Worm (Caenorhabditis elegans) whole organism, L4/young adult: Measurements from ENCODE around the gene F56C3.1.
"Not testable (repeated sequence)": the region's sequence is repeated elsewhere in the genome, so short reads cannot be mapped to it uniquely, and the experiment has no call there.

Experiments
- W03F9.2 ChIP-seq: fragments of 150-350 bp; optimal IDR thresholded peaks from 2 replicates; lab custom pipeline; 2014; ENCODE audit warnings: missing biosample characterization, missing genetic modification characterization
- dao-5 ChIP-seq: sonication (generic microtip); optimal IDR thresholded peaks from 2 replicates; lab custom pipeline; 2016; ENCODE audit warnings: missing genotype, missing genetic modification characterization, moderate library complexity, missing compliant biosample characterization
- him-1 ChIP-seq: sonication (generic microtip); optimal IDR thresholded peaks from 2 replicates; lab custom pipeline; 2016; ENCODE audit warnings: missing genotype, missing genetic modification reagents, missing genetic modification characterization, missing compliant biosample characterization

The F56C3.1 gene

DNA sequence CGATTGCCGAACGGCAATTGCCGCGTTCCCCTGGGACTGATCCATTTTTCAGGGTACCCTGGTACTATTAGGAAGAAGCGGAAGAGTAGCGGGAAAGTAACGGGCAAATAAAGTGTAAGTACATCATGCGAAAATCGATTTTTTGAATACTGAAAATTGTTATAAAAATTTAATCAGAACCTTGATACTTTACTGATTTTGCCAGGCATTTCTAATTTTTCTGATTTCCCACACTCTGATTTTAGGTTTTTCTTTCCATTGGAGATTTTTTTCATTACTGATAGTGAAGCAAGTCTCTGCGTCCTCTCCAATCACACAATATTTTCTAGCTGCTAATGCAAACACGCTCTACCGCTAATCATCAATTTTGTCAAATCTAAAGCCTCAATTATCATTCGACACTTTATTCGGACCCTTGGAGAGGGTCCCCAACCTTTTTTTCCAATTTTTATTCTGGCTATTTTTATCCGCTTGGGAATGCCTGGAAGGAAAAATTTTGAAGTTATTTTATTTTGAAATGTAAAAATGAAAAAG is 32.1 kb downstream of the F56C3.1 start, which contains the start of gene F19G12.9:
Gene F19G12.9, plus strand, starts transcription at position 51 of the 534 bp plus-strand sequence.
- no peak for TF ChIP-seq him-1 (tag; lab: Kevin White, UChicago)
- no peak for TF ChIP-seq dao-5 (tag; lab: Kevin White, UChicago)
- TF ChIP-seq W03F9.2 (tag; lab: Kevin White, UChicago), result no peak

DNA sequence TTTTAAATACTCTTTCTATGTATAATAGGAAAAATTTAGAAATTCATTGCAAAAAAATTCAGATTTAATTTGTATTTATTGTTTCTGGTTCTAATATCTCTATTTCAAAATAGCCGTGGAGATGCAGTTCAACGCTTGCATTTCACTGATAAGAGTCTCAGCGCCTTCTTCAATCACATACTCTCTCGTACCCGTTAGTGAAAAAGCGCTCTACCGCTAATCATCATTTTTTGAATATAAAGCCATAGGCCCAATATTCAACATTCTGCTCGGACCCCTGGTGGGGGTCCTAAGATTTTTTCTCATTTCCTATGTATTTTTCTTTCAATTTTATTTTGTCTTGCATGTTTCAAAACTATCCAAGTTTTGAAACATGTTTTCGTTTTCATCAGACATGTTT is 33.4 kb downstream of the F56C3.1 start:
- no peak for TF ChIP-seq him-1 (tag; lab: Kevin White, UChicago)
- TF ChIP-seq dao-5 (tag; lab: Kevin White, UChicago), result no peak
- TF ChIP-seq W03F9.2 (tag; lab: Kevin White, UChicago), result no peak

DNA sequence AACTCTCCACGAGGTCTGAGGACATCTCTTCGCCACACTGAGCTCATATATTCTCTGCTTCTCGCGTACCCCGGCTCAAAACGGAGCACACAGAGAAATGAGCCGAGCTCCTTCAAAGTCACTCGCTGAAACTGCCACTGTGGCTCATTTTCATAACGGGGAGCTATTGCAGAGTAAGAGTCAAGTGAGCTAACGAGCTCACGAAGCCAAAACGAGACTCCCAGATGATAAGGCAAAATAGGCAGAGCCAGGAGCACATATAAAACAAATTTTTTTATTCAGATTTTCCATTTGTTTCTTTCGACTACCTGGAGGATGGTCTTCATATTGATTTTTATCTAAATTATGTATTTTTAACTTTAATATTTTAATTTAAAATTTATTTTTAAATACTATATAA is 37.4 kb downstream of the F56C3.1 start, which contains the start of gene F19G12.3:
Gene F19G12.3, plus strand, starts transcription at position 301 of the 400 bp plus-strand sequence.
- no peak for TF ChIP-seq W03F9.2 (tag; lab: Kevin White, UChicago)
- no peak for TF ChIP-seq him-1 (tag; lab: Kevin White, UChicago)
- no peak for TF ChIP-seq dao-5 (tag; lab: Kevin White, UChicago)

DNA sequence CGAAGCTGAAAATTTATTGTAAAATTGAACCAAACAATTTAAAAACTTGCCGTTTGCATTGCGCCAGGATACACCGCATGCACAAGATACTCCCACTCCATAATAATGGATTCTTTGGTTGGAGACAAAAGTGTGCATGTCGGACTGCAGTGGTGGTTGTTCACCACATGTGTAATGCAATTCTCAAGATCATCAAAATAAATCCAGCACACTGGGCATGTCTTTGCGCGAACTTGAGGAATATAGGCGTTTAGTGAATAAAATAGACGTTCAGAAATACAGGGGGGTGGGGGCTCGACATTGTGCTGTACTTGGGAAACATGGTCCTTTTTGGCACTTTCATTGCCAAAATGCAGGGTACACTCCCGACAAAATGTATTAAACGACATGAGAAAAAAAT is 39.3 kb downstream of the F56C3.1 start, which contains the start of gene F19G12.11:
Gene F19G12.11, minus strand, starts transcription at position 101 of the 400 bp plus-strand sequence.
- TF ChIP-seq W03F9.2 (tag; lab: Kevin White, UChicago), result no peak
- TF ChIP-seq dao-5 (tag; lab: Kevin White, UChicago), result no peak
- TF ChIP-seq him-1 (tag; lab: Kevin White, UChicago), result no peak

DNA sequence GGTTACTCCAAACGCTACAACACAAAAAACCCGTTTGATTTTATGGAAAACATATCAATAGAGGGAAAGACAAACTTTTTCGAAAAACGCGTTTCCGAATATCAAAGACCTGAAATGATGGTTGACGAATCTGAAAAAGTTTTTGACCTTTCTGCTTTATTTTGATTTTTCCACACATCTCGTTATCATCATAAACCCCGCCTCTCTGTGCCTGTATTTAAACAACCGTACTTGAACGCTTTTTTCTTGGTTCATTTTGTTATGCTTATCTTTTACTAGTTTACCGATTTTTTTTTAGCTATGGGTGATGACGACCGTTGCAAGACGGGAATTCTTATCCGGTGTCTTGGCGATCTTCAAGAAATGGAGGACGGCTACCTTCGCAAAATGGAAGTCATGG is 43.6 kb downstream of the F56C3.1 start, which contains the start of gene F19G12.1:
Gene F19G12.1, plus strand, starts transcription at position 301 of the 400 bp plus-strand sequence.
- not testable (repeated sequence) for TF ChIP-seq him-1, W03F9.2, dao-5 (tag; lab: Kevin White, UChicago)

DNA sequence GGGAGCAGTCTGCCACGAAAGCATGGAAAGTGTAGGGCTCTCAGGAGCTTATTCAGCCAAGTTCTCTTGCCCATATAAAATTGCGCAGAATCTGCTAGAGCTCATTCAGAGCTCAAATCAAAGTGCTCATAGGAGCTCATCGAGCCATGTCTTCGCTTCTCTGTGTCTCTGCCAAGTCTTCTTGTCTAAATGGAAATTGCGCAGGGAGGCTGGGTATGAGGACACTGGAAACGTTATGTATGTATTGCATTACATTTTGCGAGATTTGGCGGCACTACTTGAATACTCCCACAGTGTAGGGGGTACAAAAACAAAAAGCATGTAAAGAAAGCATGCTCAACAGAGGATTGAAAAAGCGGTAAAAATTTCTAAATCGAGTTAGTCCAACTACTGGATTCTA is 50.0 kb downstream of the F56C3.1 start:
- TF ChIP-seq him-1 (tag; lab: Kevin White, UChicago) (no peak), dao-5 (tag; lab: Kevin White, UChicago) (no peak), W03F9.2 (tag; lab: Kevin White, UChicago) (no peak)
